Worm (Caenorhabditis elegans) whole organism, L4/young adult: ENCODE measurements around the gene faah-1.

ENCODE experiments used
- W03F9.2 ChIP-seq: fragments of 150-350 bp; optimal IDR thresholded peaks from 2 replicates; lab custom pipeline; 2014; ENCODE audit warnings: missing biosample characterization, missing genetic modification characterization
- dao-5 ChIP-seq: sonication (generic microtip); optimal IDR thresholded peaks from 2 replicates; lab custom pipeline; 2016; ENCODE audit warnings: missing genotype, missing genetic modification characterization, moderate library complexity, missing compliant biosample characterization
- him-1 ChIP-seq: sonication (generic microtip); optimal IDR thresholded peaks from 2 replicates; lab custom pipeline; 2016; ENCODE audit warnings: missing genotype, missing genetic modification reagents, missing genetic modification characterization, missing compliant biosample characterization

ce11 chrIV:8127430-8127829, 31.8 kb upstream of the faah-1 start:
- TF ChIP-seq dao-5 (tag; lab: Kevin White, UChicago) (no peak), him-1 (tag; lab: Kevin White, UChicago) (no peak), W03F9.2 (tag; lab: Kevin White, UChicago) (no peak)
